Fruit fly (Drosophila melanogaster): ENCODE results near the gene CG42728.
A peak's percentile ranks its signal among the peaks of the same experiment; 100 is the strongest.

The CG42728 gene

dm6 chr3L:15534274-15535227, 6.6 kb upstream of the CG42728 start (continued):
- TF ChIP-seq achi (GFP tag; optimal IDR thresholded peaks at IDR 0.05) (peak; percentile 67), Hr38 (GFP tag; optimal IDR thresholded peaks at IDR 0.05) (no peak), Sox14 (GFP tag; optimal IDR thresholded peaks at IDR 0.05) (peak; percentile 77), CG9139 (GFP tag; optimal IDR thresholded peaks at IDR 0.05) (peak; percentile 51), CG10631 (GFP tag; optimal IDR thresholded peaks at IDR 0.05) (peak; percentile 80), Met (GFP tag; optimal IDR thresholded peaks at IDR 0.05) (peak; percentile 75), fkh (GFP tag; optimal IDR thresholded peaks at IDR 0.05) (peak; percentile 23), Eip93F (GFP tag; optimal IDR thresholded peaks at IDR 0.05) (no peak), Smox (GFP tag; optimal IDR thresholded peaks at IDR 0.05) (peak; percentile 80), Gug (GFP tag; IDR thresholded peaks at IDR 0.05) (0 out of 2 replicates have a peak, but pooled peaks have one; percentile 18), Eip75B (GFP tag; optimal IDR thresholded peaks at IDR 0.05) (peak; percentile 76), CG10669 (GFP tag; optimal IDR thresholded peaks at IDR 0.05) (peak; percentile 60), spab (GFP tag; optimal IDR thresholded peaks at IDR 0.05) (peak; percentile 70), OdsH (GFP tag; optimal IDR thresholded peaks at IDR 0.05) (peak; percentile 81), CG7368 (GFP tag; optimal IDR thresholded peaks at IDR 0.05) (peak; percentile 44), esn (GFP tag; optimal IDR thresholded peaks at IDR 0.05) (peak; percentile 87), Ets96B (tag; optimal IDR thresholded peaks at IDR 0.05) (peak; percentile 62), topi (GFP tag; optimal IDR thresholded peaks at IDR 0.05) (peak; percentile 83), svp (GFP tag) (peak; percentile 93), CG34406 (GFP tag; optimal IDR thresholded peaks at IDR 0.05) (peak; percentile 76), CG4318 (GFP tag; optimal IDR thresholded peaks at IDR 0.05) (peak; percentile 60), CG6276 (GFP tag; optimal IDR thresholded peaks at IDR 0.05) (peak; percentile 81), cyc (GFP tag; optimal IDR thresholded peaks at IDR 0.05) (peak; percentile 77)

- TF ChIP-seq Sox14 (GFP tag; optimal IDR thresholded peaks at IDR 0.05) (peak; percentile 88), CG10631 (GFP tag; optimal IDR thresholded peaks at IDR 0.05) (peak; percentile 79), eg (GFP tag; IDR thresholded peaks at IDR 0.05) (peak; percentile 39; the same call in 2 of the 3 replicates), Smox (GFP tag; optimal IDR thresholded peaks at IDR 0.05) (peak; percentile 78), fd59A (GFP tag; optimal IDR thresholded peaks at IDR 0.05) (peak; percentile 72), dac (GFP tag; optimal IDR thresholded peaks at IDR 0.05) (peak; percentile 61), CG16779 (tag; optimal IDR thresholded peaks at IDR 0.05) (peak; percentile 47), Lpt (GFP tag; optimal IDR thresholded peaks at IDR 0.05) (peak; percentile 64), Eip78C (GFP tag) (peak; percentile 94), fd85E (GFP tag; optimal IDR thresholded peaks at IDR 0.05) (no peak), CG32006 (GFP tag; optimal IDR thresholded peaks at IDR 0.05) (peak; percentile 69), CG7368 (GFP tag; optimal IDR thresholded peaks at IDR 0.05) (peak; percentile 73), lz (GFP tag; optimal IDR thresholded peaks at IDR 0.05) (peak; percentile 76), CG8119 (GFP tag; IDR thresholded peaks at IDR 0.05) (peak; percentile 75), fkh (GFP tag; optimal IDR thresholded peaks at IDR 0.05) (no peak), pdm3 (GFP tag; optimal IDR thresholded peaks at IDR 0.05) (peak; percentile 78), CG8632 (GFP tag; optimal IDR thresholded peaks at IDR 0.05) (peak; percentile 31), CG9139 (GFP tag; optimal IDR thresholded peaks at IDR 0.05) (peak; percentile 53), vri (GFP tag; optimal IDR thresholded peaks at IDR 0.05) (peak; percentile 82), svp (GFP tag) (peak; percentile 97), spab (GFP tag; optimal IDR thresholded peaks at IDR 0.05) (peak; percentile 55), Blimp-1 (GFP tag; optimal IDR thresholded peaks at IDR 0.05) (peak; percentile 52), ss (GFP tag; optimal IDR thresholded peaks at IDR 0.05) (peak; percentile 64 to 66), acj6 (GFP tag; optimal IDR thresholded peaks at IDR 0.05) (peak; percentile 64), CG3032 (tag; optimal IDR thresholded peaks at IDR 0.05) (peak; percentile 72), topi (GFP tag; optimal IDR thresholded peaks at IDR 0.05) (peak; percentile 84), CG34406 (GFP tag; optimal IDR thresholded peaks at IDR 0.05) (peak; percentile 53), CG4318 (GFP tag; optimal IDR thresholded peaks at IDR 0.05) (peak; percentile 20), CG8319 (GFP tag; optimal IDR thresholded peaks at IDR 0.05) (peak; percentile 33), CG11294 (GFP tag; IDR thresholded peaks at IDR 0.05) (no peak), Ets96B (tag; optimal IDR thresholded peaks at IDR 0.05) (peak; percentile 66), achi (GFP tag; optimal IDR thresholded peaks at IDR 0.05) (peak; percentile 71), CG6276 (GFP tag; optimal IDR thresholded peaks at IDR 0.05) (peak; percentile 59), Hr39 (GFP tag; optimal IDR thresholded peaks at IDR 0.05) (peak; percentile 89), CG15336 (GFP tag; IDR thresholded peaks at IDR 0.05) (peak; percentile 74), Ets21C (GFP tag; optimal IDR thresholded peaks at IDR 0.05) (peak; percentile 79)
Measured at dm6 chr3L:15533402-15534129, 5.6 kb upstream of the CG42728 start.
